Worm (Caenorhabditis elegans) whole organism, L3 larva: ENCODE measurements around the gene col-131.

Source experiments
- ceh-82 ChIP-seq: fragments of 150-350 bp; optimal IDR thresholded peaks from 2 replicates; lab custom pipeline; 2014; ENCODE audit warnings: missing biosample characterization, missing genetic modification characterization
- egl-27 ChIP-seq: sonication (generic microtip); optimal IDR thresholded peaks from 4 replicates; lab custom pipeline; 2017; ENCODE audit warnings: missing biosample characterization, missing genetic modification reagents, missing genetic modification characterization
- lin-39 ChIP-seq: fragments of 150-350 bp; optimal IDR thresholded peaks from 2 replicates; lab custom pipeline; 2018; ENCODE audit warnings: missing biosample characterization, missing genetic modification reagents, missing genetic modification characterization
- nhr-11 ChIP-seq: fragments of 150-350 bp; optimal IDR thresholded peaks from 2 replicates; lab custom pipeline; 2014; ENCODE audit warnings: missing biosample characterization, missing genetic modification characterization

DNA sequence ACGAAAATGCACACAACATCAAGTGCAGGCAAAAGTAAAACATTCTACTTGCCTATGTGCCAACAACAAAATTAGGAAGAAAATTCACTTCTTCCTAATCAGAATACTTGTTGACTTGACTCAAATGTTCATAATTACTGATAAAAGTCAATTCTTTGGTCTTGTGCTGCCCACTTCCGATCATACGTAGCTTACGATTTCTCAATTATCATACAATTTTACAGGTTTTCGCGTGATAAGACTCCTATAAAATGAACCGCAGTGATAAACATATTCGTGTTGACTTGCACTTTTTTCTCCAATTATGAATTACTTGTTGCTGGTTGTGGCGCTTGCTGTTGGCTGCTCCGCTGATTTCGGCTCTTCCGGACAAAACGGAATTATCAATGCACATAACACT, 9.7 kb downstream of the col-131 start, which contains the start of gene scl-2:
- no peak for TF ChIP-seq nhr-11 (tag; lab: Kevin White, UChicago)
- TF ChIP-seq lin-39: no peak
- TF ChIP-seq egl-27 (tag; lab: Kevin White, UChicago): no peak
- TF ChIP-seq ceh-82 (tag; lab: Kevin White, UChicago): no peak
